Worm (Caenorhabditis elegans) whole organism, L1 larva: Measurements from ENCODE around the gene srx-29.
A peak's percentile ranks its signal among the peaks of the same experiment; 100 is the strongest.

Experiments
- C16A3.4 ChIP-seq: fragments of 150-350 bp; optimal IDR thresholded peaks from 2 replicates; lab custom pipeline; 2014; ENCODE audit warnings: missing biosample characterization, missing genetic modification characterization
- Y116A8C.19 ChIP-seq: sonication (generic microtip); optimal IDR thresholded peaks from 2 replicates; lab custom pipeline; 2016; ENCODE audit warnings: missing compliant biosample characterization, missing genetic modification characterization, borderline replicate concordance
- ama-1 ChIP-seq: fragments of 150-350 bp; optimal IDR thresholded peaks from 2 replicates; lab custom pipeline; 2014
- ceh-63 ChIP-seq: fragments of 200-800 bp; sonication (Bioruptor generic); optimal IDR thresholded peaks from 2 replicates; lab custom pipeline; 2018; ENCODE audit warnings: mild to moderate bottlenecking, missing genetic modification characterization, missing compliant biosample characterization
- ceh-8 ChIP-seq: fragments of 200-800 bp; sonication (Bioruptor generic); optimal IDR thresholded peaks from 2 replicates; lab custom pipeline; 2018; ENCODE audit warnings: mild to moderate bottlenecking, missing genetic modification characterization, moderate library complexity, missing compliant biosample characterization
- ceh-82 ChIP-seq, 3 experiments: fragments of 150-350 bp in 1 of 3; sonication (generic microtip) in 2 of 3; optimal IDR thresholded peaks; 2 replicates each; lab custom pipeline; 2014 to 2017; ENCODE audit warnings: missing biosample characterization in 3 of 3, missing genetic modification characterization in 3 of 3
- ceh-88 ChIP-seq: fragments of 200-800 bp; sonication (Bioruptor generic); IDR thresholded peaks from 2 replicates; pipeline ENCODE4 v1.3.6; 2022; ENCODE audit warnings: missing genetic modification characterization, missing compliant biosample characterization
- ceh-90 ChIP-seq: sonication (generic microtip); optimal IDR thresholded peaks from 2 replicates; lab custom pipeline; 2016; ENCODE audit warnings: missing genetic modification characterization, missing compliant biosample characterization
- fkh-10 ChIP-seq: sonication (generic microtip); optimal IDR thresholded peaks from 2 replicates; lab custom pipeline; 2017; ENCODE audit warnings: missing biosample characterization, missing genetic modification reagents, missing genetic modification characterization
- fkh-8 ChIP-seq: sonication (generic microtip); optimal IDR thresholded peaks from 2 replicates; lab custom pipeline; 2016; ENCODE audit warnings: mild to moderate bottlenecking, missing genetic modification characterization, missing compliant biosample characterization
- fos-1 ChIP-seq: fragments of 150-350 bp; optimal IDR thresholded peaks from 2 replicates; lab custom pipeline; 2014; ENCODE audit warnings: missing biosample characterization, missing genetic modification characterization
- hlh-17 ChIP-seq: fragments of 200-800 bp; sonication (Bioruptor generic); optimal IDR thresholded peaks from 2 replicates; lab custom pipeline; 2018; ENCODE audit warnings: missing genetic modification characterization, mild to moderate bottlenecking, missing compliant biosample characterization, moderate library complexity, borderline replicate concordance
- hlh-4 ChIP-seq: sonication (generic microtip); optimal IDR thresholded peaks from 2 replicates; lab custom pipeline; 2016; ENCODE audit warnings: mild to moderate bottlenecking, missing genetic modification characterization, missing compliant biosample characterization
- isw-1 ChIP-seq: fragments of 200-800 bp; sonication (Bioruptor generic); IDR thresholded peaks from 2 replicates; pipeline ENCODE4 v1.3.6; 2022; ENCODE audit warnings: missing genetic modification characterization, missing compliant biosample characterization
- jun-1 ChIP-seq: fragments of 150-350 bp; optimal IDR thresholded peaks from 2 replicates; lab custom pipeline; 2014; ENCODE audit warnings: missing biosample characterization, missing genetic modification reagents, missing genetic modification characterization
- lin-35 ChIP-seq, 2 experiments: fragments of 150-350 bp; optimal IDR thresholded peaks; 2 replicates each; lab custom pipeline; 2014; ENCODE audit warnings: missing biosample characterization in 2 of 2, missing genetic modification characterization in 2 of 2, missing genetic modification reagents in 2 of 2
- mab-9 ChIP-seq: fragments of 200-800 bp; sonication (Bioruptor generic); IDR thresholded peaks from 2 replicates; pipeline ENCODE4 v1.3.6; 2022; ENCODE audit warnings: missing genetic modification reagents, missing genetic modification characterization, missing compliant biosample characterization
- mdl-1 ChIP-seq, 2 experiments: fragments of 150-350 bp; optimal IDR thresholded peaks; 2 replicates each; lab custom pipeline; 2014 to 2017; ENCODE audit warnings: missing biosample characterization in 2 of 2, missing genetic modification characterization in 2 of 2, inconsistent platforms in 1 of 2
- mef-2 ChIP-seq: fragments of 150-350 bp; optimal IDR thresholded peaks from 2 replicates; lab custom pipeline; 2014; ENCODE audit warnings: missing biosample characterization, missing genetic modification characterization
- nhr-11 ChIP-seq: fragments of 150-350 bp; optimal IDR thresholded peaks from 2 replicates; lab custom pipeline; 2014; ENCODE audit warnings: missing biosample characterization, missing genetic modification characterization
- nhr-19 ChIP-seq: fragments of 200-800 bp; sonication (Bioruptor generic); conservative IDR thresholded peaks from 2 replicates; pipeline ENCODE4 v1.3.6; 2022; ENCODE audit warnings: missing genetic modification characterization, missing compliant biosample characterization
- nhr-28 ChIP-seq: fragments of 150-350 bp; optimal IDR thresholded peaks from 2 replicates; lab custom pipeline; 2014; ENCODE audit warnings: missing biosample characterization, missing genetic modification characterization
- nhr-47 ChIP-seq: sonication (generic microtip); optimal IDR thresholded peaks from 2 replicates; lab custom pipeline; 2016; ENCODE audit warnings: mild to moderate bottlenecking, missing genetic modification characterization, moderate library complexity, missing compliant biosample characterization
- nhr-71 ChIP-seq: sonication (generic microtip); optimal IDR thresholded peaks from 2 replicates; lab custom pipeline; 2016; ENCODE audit warnings: mild to moderate bottlenecking, missing genetic modification characterization, moderate library complexity, missing compliant biosample characterization
- nhr-76 ChIP-seq: sonication (generic microtip); optimal IDR thresholded peaks from 2 replicates; lab custom pipeline; 2017; ENCODE audit warnings: missing biosample characterization, missing genetic modification characterization
- pqm-1 ChIP-seq: sonication (generic microtip); optimal IDR thresholded peaks from 3 replicates; lab custom pipeline; 2017; ENCODE audit warnings: missing biosample characterization, missing genetic modification characterization
- rnt-1 ChIP-seq: sonication (generic microtip); optimal IDR thresholded peaks from 2 replicates; lab custom pipeline; 2016; ENCODE audit warnings: mild to moderate bottlenecking, missing genetic modification characterization, moderate library complexity, missing compliant biosample characterization
- skn-1 ChIP-seq: fragments of 150-350 bp; optimal IDR thresholded peaks from 2 replicates; lab custom pipeline; 2014; ENCODE audit warnings: missing biosample characterization, missing genetic modification characterization
- snu-23 ChIP-seq: sonication (generic microtip); optimal IDR thresholded peaks from 2 replicates; lab custom pipeline; 2016; ENCODE audit warnings: missing genetic modification characterization, missing compliant biosample characterization
- unc-62 ChIP-seq: fragments of 150-350 bp; optimal IDR thresholded peaks from 2 replicates; lab custom pipeline; 2014; ENCODE audit warnings: missing biosample characterization, missing genetic modification reagents, missing genetic modification characterization
- unc-86 ChIP-seq: sonication (generic microtip); optimal IDR thresholded peaks from 2 replicates; lab custom pipeline; 2016; ENCODE audit warnings: missing genetic modification characterization, missing compliant biosample characterization
- unc-98 ChIP-seq: fragments of 200-800 bp; sonication (Bioruptor generic); IDR thresholded peaks from 2 replicates; pipeline ENCODE4 v1.3.6; 2022; ENCODE audit warnings: missing genetic modification characterization, missing compliant biosample characterization
- xbp-1 ChIP-seq: sonication (generic microtip); optimal IDR thresholded peaks from 2 replicates; lab custom pipeline; 2016; ENCODE audit warnings: missing genetic modification characterization, missing compliant biosample characterization
- ztf-4 ChIP-seq: fragments of 150-350 bp; optimal IDR thresholded peaks from 2 replicates; lab custom pipeline; 2014; ENCODE audit warnings: missing biosample characterization, missing genetic modification characterization

Gene srx-29

ce11 chrV:15732209-15732608, 34.2 kb upstream of the srx-29 start, which contains the start of gene str-38:
Gene str-38, minus strand, starts transcription at chrV:15732309.
- no peak for TF ChIP-seq isw-1 (GFP tag; lab: Robert Waterston, UW)
- TF ChIP-seq ztf-4 (tag; lab: Kevin White, UChicago): no peak
- TF ChIP-seq nhr-19 (GFP tag; lab: Robert Waterston, UW): no peak
- no peak for TF ChIP-seq mdl-1 (tag; optimal IDR thresholded peaks at IDR 0.05; lab: Kevin White, UChicago)
- TF ChIP-seq snu-23: no peak

- TF ChIP-seq ama-1 (lab: Kevin White, UChicago) (no peak), nhr-11 (tag; lab: Kevin White, UChicago) (no peak)
These were observed 32.5 kb upstream of the srx-29 start, which contains the start of gene Y6E2A.10 for ce11 chrV:15730459-15730858. Gene Y6E2A.10, minus strand, starts transcription at chrV:15730559.

- TF ChIP-seq mab-9 (GFP tag; lab: Robert Waterston, UW) (no peak), fkh-10 (GFP tag; lab: Kevin White, UChicago) (no peak), nhr-19 (GFP tag; lab: Robert Waterston, UW) (no peak), lin-35 (GFP tag; optimal IDR thresholded peaks at IDR 0.05; lab: Kevin White, UChicago) (no peak), ceh-82 (tag; optimal IDR thresholded peaks at IDR 0.05; lab: Kevin White, UChicago) (no peak), pqm-1 (tag; lab: Kevin White, UChicago) (no peak), nhr-47 (tag; lab: Kevin White, UChicago) (no peak), hlh-17 (GFP tag; lab: Kevin White, UChicago) (no peak), nhr-71 (tag; lab: Kevin White, UChicago) (no peak), rnt-1 (no peak), ztf-4 (tag; lab: Kevin White, UChicago) (no peak), C16A3.4 (tag; lab: Kevin White, UChicago) (no peak), unc-62 (GFP tag; lab: Kevin White, UChicago) (no peak), mdl-1 (tag; optimal IDR thresholded peaks at IDR 0.05; lab: Kevin White, UChicago) (no peak), fkh-8 (tag; lab: Kevin White, UChicago) (no peak), Y116A8C.19 (tag; lab: Kevin White, UChicago) (no peak), skn-1 (tag; lab: Kevin White, UChicago) (no peak), mef-2 (no peak), nhr-76 (tag; lab: Kevin White, UChicago) (no peak)
These were observed 28.6 kb upstream of the srx-29 start, which contains the start of the genes irld-57 and sfxn-1.3 for ce11 chrV:15726610-15727009. Gene irld-57, minus strand, starts transcription at chrV:15726710. Gene sfxn-1.3, plus strand, starts transcription at chrV:15726841.

ce11 chrV:15721888-15722287, 23.9 kb upstream of the srx-29 start, which contains the start of gene srh-140:
Gene srh-140, plus strand, starts transcription at chrV:15722188.
- TF ChIP-seq ceh-90: no peak

ce11 chrV:15721431-15721830, 23.4 kb upstream of the srx-29 start:
- TF ChIP-seq ceh-8 (no peak), hlh-4 (tag; lab: Kevin White, UChicago) (peak; percentile 95)

- TF ChIP-seq ceh-88 (no peak), unc-86 (tag; lab: Kevin White, UChicago) (no peak), pqm-1 (tag; lab: Kevin White, UChicago) (no peak), unc-98 (GFP tag; lab: Robert Waterston, UW) (no peak), hlh-17 (GFP tag; lab: Kevin White, UChicago) (no peak), nhr-28 (tag; lab: Kevin White, UChicago) (no peak), xbp-1 (tag; lab: Kevin White, UChicago) (no peak), isw-1 (GFP tag; lab: Robert Waterston, UW) (no peak), fos-1 (tag; lab: Kevin White, UChicago) (no peak), ceh-63 (GFP tag; lab: Kevin White, UChicago) (no peak), jun-1 (tag; lab: Kevin White, UChicago) (no peak)
These were observed 21.6 kb upstream of the srx-29 start, which contains the start of gene Y6E2A.7 for ce11 chrV:15719570-15719969. Gene Y6E2A.7, plus strand, starts transcription at chrV:15719870.
